Worm (Caenorhabditis elegans): Measurements from ENCODE around the gene clec-165.

- TF ChIP-seq nhr-76 (tag; optimal IDR thresholded peaks at IDR 0.05), result no peak
- no peak for TF ChIP-seq blmp-1 (tag; optimal IDR thresholded peaks at IDR 0.05)
- no peak for TF ChIP-seq ztf-11 (tag; optimal IDR thresholded peaks at IDR 0.05)
- no peak for TF ChIP-seq pha-4 (tag; optimal IDR thresholded peaks at IDR 0.05)
- TF ChIP-seq elt-1 (tag; optimal IDR thresholded peaks at IDR 0.05; ENCODE audit: borderline replicate concordance, insufficient read depth), result no peak
- no peak for TF ChIP-seq nhr-28 (tag; optimal IDR thresholded peaks at IDR 0.05)
- no peak for TF ChIP-seq elt-3 (tag; optimal IDR thresholded peaks at IDR 0.05)
- TF ChIP-seq ham-2 (GFP tag; optimal IDR thresholded peaks at IDR 0.05), result no peak
- no peak for TF ChIP-seq unc-39 (tag; optimal IDR thresholded peaks at IDR 0.05)
Measured at ce11 chrIV:1243295-1243694, 3.4 kb downstream of the clec-165 start, which contains the start of gene F38A1.15.

All from whole organism, mixed stage, embryonic.